Fruit fly (Drosophila melanogaster) whole organism, wandering third instar larva: ENCODE results near the gene FoxK.

Experiments used
- CG32264 ChIP-seq: fragments of 200-800 bp; sonication (Bioruptor generic); optimal IDR thresholded peaks from 2 replicates; lab custom pipeline; 2016; ENCODE audit warnings: missing biosample characterization, missing genetic modification characterization
- CG9705 ChIP-seq: fragments of 200-800 bp; sonication (Bioruptor generic); optimal IDR thresholded peaks from 2 replicates; lab custom pipeline; 2018; ENCODE audit warnings: missing biosample characterization, mild to moderate bottlenecking, missing genetic modification characterization
- CrebA ChIP-seq: fragments of 200-800 bp; sonication (Bioruptor generic); optimal IDR thresholded peaks from 2 replicates; lab custom pipeline; 2016; ENCODE audit warnings: missing biosample characterization, mild to moderate bottlenecking, missing genetic modification characterization, borderline replicate concordance
- Dfd ChIP-seq: fragments of >200 bp; optimal IDR thresholded peaks from 2 replicates; lab custom pipeline; 2017; ENCODE audit warnings: missing biosample characterization, missing genetic modification characterization
- Dif ChIP-seq: fragments of 200-275, 200-300 bp; sonication (Bioruptor generic); optimal IDR thresholded peaks from 2 replicates; lab custom pipeline; 2018; ENCODE audit warnings: missing biosample characterization, missing genetic modification characterization; ENCODE audit not compliant: partially characterized antibody
- GATAd ChIP-seq: sonication (Bioruptor generic); optimal IDR thresholded peaks from 2 replicates; lab custom pipeline; 2016; ENCODE audit warnings: missing biosample characterization, missing genetic modification characterization
- Hnf4 ChIP-seq: fragments of 200-800 bp; sonication (Bioruptor generic); optimal IDR thresholded peaks from 2 replicates; lab custom pipeline; 2016; ENCODE audit warnings: missing biosample characterization, mild to moderate bottlenecking, missing genetic modification characterization
- Hr78 ChIP-seq: fragments of >200 bp; optimal IDR thresholded peaks from 2 replicates; lab custom pipeline; 2017; ENCODE audit warnings: missing biosample characterization, missing genetic modification characterization
- Hr83 ChIP-seq: fragments of 200-300 bp; sonication (Bioruptor generic); optimal IDR thresholded peaks from 2 replicates; lab custom pipeline; 2016; ENCODE audit warnings: missing biosample characterization, mild to moderate bottlenecking, missing genetic modification characterization, moderate library complexity; ENCODE audit not compliant: poor library complexity, severe bottlenecking
- Jra ChIP-seq: sonication (Bioruptor generic); optimal IDR thresholded peaks from 2 replicates; lab custom pipeline; 2016; ENCODE audit warnings: missing biosample characterization, missing genetic modification characterization
- Mio ChIP-seq: sonication (Bioruptor generic); optimal IDR thresholded peaks from 2 replicates; lab custom pipeline; 2016; ENCODE audit warnings: missing biosample characterization, missing genetic modification characterization
- Myc ChIP-seq: fragments of >200 bp; optimal IDR thresholded peaks from 2 replicates; lab custom pipeline; 2017
- OdsH ChIP-seq: fragments of 200-800 bp; sonication (Bioruptor generic); optimal IDR thresholded peaks from 2 replicates; lab custom pipeline; 2016; ENCODE audit warnings: missing biosample characterization, mild to moderate bottlenecking, missing genetic modification characterization
- Rel ChIP-seq, 2 experiments: fragments of 200-800 bp; sonication (Bioruptor generic) in 1 of 2; optimal IDR thresholded peaks; 2 replicates in 1 of 2; 3 replicates in 1 of 2; lab custom pipeline; 2016 to 2019; ENCODE audit warnings: mild to moderate bottlenecking in 2 of 2, missing biosample characterization in 2 of 2, missing genetic modification characterization in 2 of 2, moderate library complexity in 1 of 2
- Sp1 ChIP-seq: fragments of 200-800 bp; sonication (Bioruptor generic); optimal IDR thresholded peaks from 3 replicates; lab custom pipeline; 2019; ENCODE audit warnings: missing biosample characterization, mild to moderate bottlenecking, missing genetic modification characterization, moderate library complexity
- Vsx2 ChIP-seq: fragments of 200-300, 225-300 bp; sonication (Bioruptor generic); optimal IDR thresholded peaks from 2 replicates; lab custom pipeline; 2018; ENCODE audit warnings: missing biosample characterization, missing genetic modification characterization; ENCODE audit not compliant: partially characterized antibody
- br ChIP-seq: fragments of 200-800 bp; sonication (Bioruptor generic); optimal IDR thresholded peaks from 2 replicates; lab custom pipeline; 2016; ENCODE audit warnings: missing biosample characterization, missing genetic modification characterization
- brk ChIP-seq: fragments of 200-800 bp; sonication (Bioruptor generic); optimal IDR thresholded peaks from 2 replicates; lab custom pipeline; 2016; ENCODE audit warnings: missing biosample characterization, mild to moderate bottlenecking, missing genetic modification characterization
- dl ChIP-seq, 2 experiments: fragments of 175-275, 200-275 bp in 1 of 2; fragments of 200-275 bp in 1 of 2; sonication (Bioruptor generic); optimal IDR thresholded peaks; lab custom pipeline; 2018; ENCODE audit warnings: mild to moderate bottlenecking in 2 of 2, missing biosample characterization in 2 of 2, missing genetic modification characterization in 2 of 2, moderate library complexity in 2 of 2; ENCODE audit not compliant: partially characterized antibody in 2 of 2, insufficient read depth in 1 of 2
- dmrt93B ChIP-seq: fragments of 200-800 bp; sonication (Bioruptor generic); optimal IDR thresholded peaks from 2 replicates; lab custom pipeline; 2018; ENCODE audit warnings: missing biosample characterization, mild to moderate bottlenecking, missing genetic modification characterization
- foxo ChIP-seq, 2 experiments: fragments of 200-800 bp; sonication (Bioruptor generic); optimal IDR thresholded peaks; 2 replicates in 1 of 2; 3 replicates in 1 of 2; lab custom pipeline; 2016 to 2017; ENCODE audit warnings: missing biosample characterization in 2 of 2, missing genetic modification characterization in 2 of 2
- fru ChIP-seq: fragments of 200-800 bp; sonication (Bioruptor generic); optimal IDR thresholded peaks from 3 replicates; lab custom pipeline; 2016; ENCODE audit warnings: missing biosample characterization, mild to moderate bottlenecking, missing genetic modification characterization
- h ChIP-seq: fragments of 200-800 bp; sonication (Bioruptor generic); optimal IDR thresholded peaks from 3 replicates; lab custom pipeline; 2016; ENCODE audit warnings: missing biosample characterization, mild to moderate bottlenecking, missing genetic modification characterization
- jim ChIP-seq: fragments of 175-275, 200-325 bp; sonication (Bioruptor generic); optimal IDR thresholded peaks from 2 replicates; lab custom pipeline; 2016; ENCODE audit warnings: missing biosample characterization, mild to moderate bottlenecking, missing genetic modification characterization
- pan ChIP-seq: fragments of >200 bp; optimal IDR thresholded peaks from 2 replicates; lab custom pipeline; 2017
- psq ChIP-seq: fragments of 200-800 bp; sonication (Bioruptor generic); optimal IDR thresholded peaks from 3 replicates; lab custom pipeline; 2017; ENCODE audit warnings: missing biosample characterization, mild to moderate bottlenecking, missing genetic modification characterization, moderate library complexity
- rgr ChIP-seq: fragments of 200-800 bp; sonication (Bioruptor generic); optimal IDR thresholded peaks from 3 replicates; lab custom pipeline; 2016; ENCODE audit warnings: missing biosample characterization, mild to moderate bottlenecking, missing genetic modification characterization
- sage ChIP-seq: fragments of 200-800 bp; sonication (Bioruptor generic); optimal IDR thresholded peaks from 2 replicates; lab custom pipeline; 2016; ENCODE audit warnings: missing biosample characterization, mild to moderate bottlenecking, missing genetic modification characterization
- sv ChIP-seq: fragments of 200-800 bp; sonication (Bioruptor generic); optimal IDR thresholded peaks from 3 replicates; lab custom pipeline; 2016; ENCODE audit warnings: missing biosample characterization, missing genetic modification characterization
- usp ChIP-seq: fragments of >200 bp; optimal IDR thresholded peaks from 2 replicates; lab custom pipeline; 2017; ENCODE audit warnings: missing biosample characterization, missing genetic modification characterization
- woc ChIP-seq: sonication (Bioruptor generic); optimal IDR thresholded peaks from 2 replicates; lab custom pipeline; 2016; ENCODE audit warnings: missing biosample characterization, mild to moderate bottlenecking, missing genetic modification characterization

Gene FoxK

dm6 chr3L:11112427-11112826 is 8.2 kb downstream of the FoxK start:
- TF ChIP-seq Myc (lab: Kevin White, UChicago): no peak
- TF ChIP-seq Vsx2 (GFP tag; lab: Kevin White, UChicago): no peak
- no peak for TF ChIP-seq Hr78 (GFP tag; lab: Kevin White, UChicago)
- no peak for TF ChIP-seq usp (GFP tag; lab: Kevin White, UChicago)
- TF ChIP-seq Jra (GFP tag; lab: Kevin White, UChicago): no peak
- no peak for TF ChIP-seq CrebA (GFP tag; lab: Kevin White, UChicago)
- TF ChIP-seq Hr83 (GFP tag; lab: Kevin White, UChicago): no peak
- TF ChIP-seq Hnf4 (GFP tag; lab: Kevin White, UChicago): no peak
- TF ChIP-seq rgr (GFP tag; lab: Kevin White, UChicago): no peak
- TF ChIP-seq woc (GFP tag; lab: Kevin White, UChicago): no peak
- no peak for TF ChIP-seq fru (GFP tag; lab: Kevin White, UChicago)
- no peak for TF ChIP-seq brk (GFP tag; lab: Kevin White, UChicago)
- TF ChIP-seq GATAd: no peak
- no peak for TF ChIP-seq pan (lab: Kevin White, UChicago)
- no peak for TF ChIP-seq dmrt93B (GFP tag; lab: Kevin White, UChicago)
- no peak for TF ChIP-seq psq

- TF ChIP-seq woc (GFP tag; lab: Kevin White, UChicago): no peak
- no peak for TF ChIP-seq h (GFP tag; lab: Kevin White, UChicago)
- no peak for TF ChIP-seq psq
- no peak for TF ChIP-seq Mio
- TF ChIP-seq Hr78 (GFP tag; lab: Kevin White, UChicago): no peak
- TF ChIP-seq Rel (GFP tag; optimal IDR thresholded peaks at IDR 0.05; lab: Kevin White, UChicago): no peak
- no peak for TF ChIP-seq Rel (tag; optimal IDR thresholded peaks at IDR 0.05; lab: Kevin White, UChicago)
- TF ChIP-seq foxo (GFP tag; optimal IDR thresholded peaks at IDR 0.05; lab: Kevin White, UChicago): no peak
- TF ChIP-seq GATAd: no peak
- no peak for TF ChIP-seq Dfd (GFP tag; lab: Kevin White, UChicago)
- no peak for TF ChIP-seq sv (GFP tag; lab: Kevin White, UChicago)
- no peak for TF ChIP-seq Jra (GFP tag; lab: Kevin White, UChicago)
- TF ChIP-seq jim (GFP tag; lab: Kevin White, UChicago): no peak
- no peak for TF ChIP-seq Hr83 (GFP tag; lab: Kevin White, UChicago)
- TF ChIP-seq sage (GFP tag; lab: Kevin White, UChicago): no peak
- TF ChIP-seq Dif (GFP tag; lab: Kevin White, UChicago): no peak
- no peak for TF ChIP-seq OdsH (GFP tag; lab: Kevin White, UChicago)
- no peak for TF ChIP-seq dmrt93B (GFP tag; lab: Kevin White, UChicago)
- TF ChIP-seq dl (GFP tag; optimal IDR thresholded peaks at IDR 0.05; lab: Kevin White, UChicago; ENCODE audit: insufficient read depth in 1 of 2, partially characterized antibody in 2 of 2): no peak
- TF ChIP-seq Sp1 (GFP tag; lab: Kevin White, UChicago): no peak
- TF ChIP-seq br: no peak
These were observed 11.1 kb downstream of the FoxK start, which contains the start of the genes CG34012 and emei for dm6 chr3L:11109454-11109853. Gene CG34012, minus strand, starts transcription at chr3L:11109505. Gene emei, plus strand, starts transcription at chr3L:11109690.

- TF ChIP-seq usp (GFP tag; lab: Kevin White, UChicago) (no peak), foxo (GFP tag; optimal IDR thresholded peaks at IDR 0.05; lab: Kevin White, UChicago) (no peak), Vsx2 (GFP tag; lab: Kevin White, UChicago) (no peak), Rel (GFP tag; optimal IDR thresholded peaks at IDR 0.05; lab: Kevin White, UChicago) (no peak), Rel (tag; optimal IDR thresholded peaks at IDR 0.05; lab: Kevin White, UChicago) (no peak), pan (lab: Kevin White, UChicago) (no peak), Hr78 (GFP tag; lab: Kevin White, UChicago) (no peak), Dfd (GFP tag; lab: Kevin White, UChicago) (no peak), GATAd (no peak), CG32264 (GFP tag; lab: Kevin White, UChicago) (no peak), Jra (GFP tag; lab: Kevin White, UChicago) (no peak), sv (GFP tag; lab: Kevin White, UChicago) (no peak), fru (GFP tag; lab: Kevin White, UChicago) (no peak), CG9705 (no peak), Hr83 (GFP tag; lab: Kevin White, UChicago) (no peak), CrebA (GFP tag; lab: Kevin White, UChicago) (no peak), rgr (GFP tag; lab: Kevin White, UChicago) (no peak), Sp1 (GFP tag; lab: Kevin White, UChicago) (no peak)
These were observed 12.6 kb downstream of the FoxK start, which contains the start of gene CG12522 for dm6 chr3L:11107935-11108334. Gene CG12522, plus strand, starts transcription at chr3L:11108235.
